Fruit fly (Drosophila melanogaster) whole organism, pupa: ENCODE data around the gene CG4297.

Source experiments
- CG10348 ChIP-seq: fragments of 200-800 bp; sonication (Bioruptor generic); IDR thresholded peaks from 2 replicates; pipeline ENCODE4 v1.3.6; 2022; ENCODE audit warnings: missing biosample characterization, missing genetic modification characterization
- CG12605 ChIP-seq: fragments of 200-800 bp; sonication (Bioruptor generic); IDR thresholded peaks from 2 replicates; pipeline ENCODE4 v1.3.6; 2022; ENCODE audit warnings: missing biosample characterization, missing genetic modification characterization
- CG13204 ChIP-seq: fragments of 200-800 bp; sonication (Bioruptor generic); optimal IDR thresholded peaks from 2 replicates; lab custom pipeline; 2018; ENCODE audit warnings: missing biosample characterization, mild to moderate bottlenecking, missing genetic modification characterization, moderate library complexity
- CG14655 ChIP-seq: fragments of 200-800 bp; sonication (Bioruptor generic); optimal IDR thresholded peaks from 3 replicates; lab custom pipeline; 2017; ENCODE audit warnings: mild to moderate bottlenecking, missing biosample characterization, missing genetic modification reagents, missing genetic modification characterization
- CG15710 ChIP-seq: fragments of 200-800 bp; sonication (Bioruptor generic); optimal IDR thresholded peaks from 2 replicates; lab custom pipeline; 2018; ENCODE audit warnings: missing biosample characterization, mild to moderate bottlenecking, missing genetic modification characterization, moderate library complexity
- CG17806 ChIP-seq: fragments of 200-800 bp; sonication (Bioruptor generic); optimal IDR thresholded peaks from 2 replicates; lab custom pipeline; 2018; ENCODE audit warnings: missing biosample characterization, mild to moderate bottlenecking, missing genetic modification characterization, moderate library complexity
- CG32121 ChIP-seq: fragments of 200-800 bp; sonication (Bioruptor generic); IDR thresholded peaks from 2 replicates; pipeline ENCODE4 v1.3.6; 2022; ENCODE audit warnings: missing biosample characterization, missing genetic modification characterization
- CG4496 ChIP-seq: fragments of 200-800 bp; sonication (Bioruptor generic); IDR thresholded peaks from 3 replicates; pipeline ENCODE4 v1.3.6; 2022; ENCODE audit warnings: missing biosample characterization, missing genetic modification characterization
- CG8301 ChIP-seq: fragments of 200-800 bp; sonication (Bioruptor generic); optimal IDR thresholded peaks from 2 replicates; lab custom pipeline; 2018; ENCODE audit warnings: missing biosample characterization, mild to moderate bottlenecking, missing genetic modification characterization
- CG9948 ChIP-seq: fragments of 200-800 bp; sonication (Bioruptor generic); optimal IDR thresholded peaks from 2 replicates; lab custom pipeline; 2018; ENCODE audit warnings: missing biosample characterization, mild to moderate bottlenecking, missing genetic modification characterization, moderate library complexity
- Pif1A ChIP-seq: fragments of 200-800 bp; sonication (Bioruptor generic); optimal IDR thresholded peaks from 3 replicates; lab custom pipeline; 2016; ENCODE audit warnings: missing biosample characterization, missing genetic modification characterization
- Pif1B ChIP-seq: fragments of 200-800 bp; sonication (Bioruptor generic); optimal IDR thresholded peaks from 3 replicates; lab custom pipeline; 2016; ENCODE audit warnings: missing biosample characterization, missing genetic modification characterization
- rn ChIP-seq: fragments of 200-800 bp; sonication (Bioruptor generic); IDR thresholded peaks from 2 replicates; pipeline ENCODE4 v1.3.6; 2022; ENCODE audit warnings: missing biosample characterization, missing genetic modification characterization

dm6 chr2L:439339-439738, 32.7 kb downstream of the CG4297 start:
- TF ChIP-seq CG15710 (peak; percentile 82), CG17806 (peak; percentile 92), CG10348 (GFP tag; lab: Robert Waterston, UW) (no peak), CG12605 (GFP tag; lab: Robert Waterston, UW) (peak; percentile 57), Pif1A (GFP tag; lab: Kevin White, UChicago) (peak; percentile 82), CG9948 (tag; lab: Kevin White, UChicago) (peak; percentile 89), CG8301 (tag; lab: Kevin White, UChicago) (peak; percentile 90), rn (GFP tag; lab: Robert Waterston, UW) (0 out of 2 replicates have a peak, but pooled peaks have one; percentile 14), CG4496 (GFP tag; lab: Robert Waterston, UW) (peak; percentile 70), CG14655 (peak; percentile 92), CG13204 (no peak), CG32121 (GFP tag; lab: Robert Waterston, UW) (0 out of 2 replicates have a peak, but pooled peaks have one; percentile 18), Pif1B (GFP tag; lab: Kevin White, UChicago) (peak; percentile 82)
